Fruit fly (Drosophila melanogaster): ENCODE results near the gene eIF2A.
A peak's percentile ranks its signal among the peaks of the same experiment; 100 is the strongest.

Gene eIF2A

dm6 chr3L:21839720-21840641 is 15.4 kb downstream of the eIF2A start (continued):
- peak; percentile 90 for TF ChIP-seq CG11723 (GFP tag; optimal IDR thresholded peaks at IDR 0.05)
- TF ChIP-seq pita (GFP tag; optimal IDR thresholded peaks at IDR 0.05), result no peak
- TF ChIP-seq HmgD (GFP tag; optimal IDR thresholded peaks at IDR 0.05), result peak; percentile 76
- TF ChIP-seq inv (GFP tag; IDR thresholded peaks at IDR 0.05; ENCODE audit: partially characterized antibody), result 0 out of 2 replicates have a peak, but pooled peaks have one; percentile 28
- TF ChIP-seq bbx (GFP tag; IDR thresholded peaks at IDR 0.05; ENCODE audit: partially characterized antibody), result no peak
- 0 out of 3 replicates have a peak, but pooled peaks have one; percentile 30 for TF ChIP-seq vnd (GFP tag; IDR thresholded peaks at IDR 0.05; ENCODE audit: partially characterized antibody)
- TF ChIP-seq croc (GFP tag; conservative IDR thresholded peaks at IDR 0.05), result peak; percentile 85
- TF ChIP-seq HLH4C (GFP tag; IDR thresholded peaks at IDR 0.05; ENCODE audit: partially characterized antibody), result peak; percentile 58
- TF ChIP-seq run (tag; optimal IDR thresholded peaks at IDR 0.05), result peak; percentile 87
- TF ChIP-seq TFAM (GFP tag; optimal IDR thresholded peaks at IDR 0.05), result peak; percentile 61
- peak; percentile 65 for TF ChIP-seq da (GFP tag; optimal IDR thresholded peaks at IDR 0.05)
- TF ChIP-seq CG14965 (GFP tag; optimal IDR thresholded peaks at IDR 0.05; ENCODE audit: borderline replicate concordance), result peak; percentile 77
- TF ChIP-seq gcm (GFP tag; optimal IDR thresholded peaks at IDR 0.05), result peak; percentile 90
- TF ChIP-seq D (optimal IDR thresholded peaks at IDR 0.05), result no peak
- peak; percentile 93 for TF ChIP-seq D (GFP tag; optimal IDR thresholded peaks at IDR 0.05)
- peak; percentile 97 for TF ChIP-seq Sox100B (GFP tag; optimal IDR thresholded peaks at IDR 0.05)
- no peak for TF ChIP-seq fd102C (GFP tag; optimal IDR thresholded peaks at IDR 0.05)
- peak; percentile 94 for TF ChIP-seq ind (GFP tag; optimal IDR thresholded peaks at IDR 0.05)
- TF ChIP-seq Ada2b (GFP tag; IDR thresholded peaks at IDR 0.05), result peak; percentile 84
- TF ChIP-seq CG9797 (GFP tag; optimal IDR thresholded peaks at IDR 0.05), result peak; percentile 9
- no peak; the same call in 1 of the 2 replicates for TF ChIP-seq tna (GFP tag; IDR thresholded peaks at IDR 0.05; ENCODE audit: partially characterized antibody)
- peak; percentile 62; the same call in 1 of the 2 replicates for TF ChIP-seq dimm (GFP tag; IDR thresholded peaks at IDR 0.05)
- TF ChIP-seq Fer1 (GFP tag; optimal IDR thresholded peaks at IDR 0.05), result peak; percentile 94
- TF ChIP-seq trem (tag; optimal IDR thresholded peaks at IDR 0.05), result peak; percentile 75
- peak; percentile 88 for TF ChIP-seq Optix (GFP tag; IDR thresholded peaks at IDR 0.05)
- peak; percentile 59; the same call in 1 of the 2 replicates for TF ChIP-seq bowl (GFP tag; IDR thresholded peaks at IDR 0.05)
- TF ChIP-seq Ssrp (tag; optimal IDR thresholded peaks at IDR 0.05), result peak; percentile 91
- peak; percentile 72 for TF ChIP-seq Myb (GFP tag; optimal IDR thresholded peaks at IDR 0.05)
- peak; percentile 92 for TF ChIP-seq CG34422 (GFP tag; IDR thresholded peaks at IDR 0.05)
- TF ChIP-seq dpn (GFP tag; optimal IDR thresholded peaks at IDR 0.05), result peak; percentile 92 to 96
- peak; percentile 90 for TF ChIP-seq ranshi (GFP tag; IDR thresholded peaks at IDR 0.05)
- peak; percentile 95 for TF ChIP-seq CG18599 (GFP tag; optimal IDR thresholded peaks at IDR 0.05)
- TF ChIP-seq CG1233 (GFP tag; optimal IDR thresholded peaks at IDR 0.05), result peak; percentile 93
- TF ChIP-seq CG32767 (GFP tag; IDR thresholded peaks at IDR 0.05), result peak; percentile 89
- TF ChIP-seq CG10462 (GFP tag; optimal IDR thresholded peaks at IDR 0.05), result peak; percentile 88
- TF ChIP-seq CG1832 (GFP tag; optimal IDR thresholded peaks at IDR 0.05), result no peak
- TF ChIP-seq CG14050 (GFP tag; IDR thresholded peaks at IDR 0.05), result peak; percentile 74
- TF ChIP-seq insv (GFP tag; optimal IDR thresholded peaks at IDR 0.05), result peak; percentile 56 to 58
- TF ChIP-seq ssp (GFP tag; IDR thresholded peaks at IDR 0.05), result peak; percentile 84
- peak; percentile 100 for TF ChIP-seq sug (tag; optimal IDR thresholded peaks at IDR 0.05)
- peak; percentile 79; the same call in 2 of the 3 replicates for TF ChIP-seq sr (GFP tag; IDR thresholded peaks at IDR 0.05)
- TF ChIP-seq gt (GFP tag; IDR thresholded peaks at IDR 0.05), result peak; percentile 84
- TF ChIP-seq CG12219 (GFP tag; optimal IDR thresholded peaks at IDR 0.05), result peak; percentile 91
- peak; percentile 90 for TF ChIP-seq CG34376 (GFP tag; optimal IDR thresholded peaks at IDR 0.05)
- peak; percentile 94 for TF ChIP-seq row (GFP tag; IDR thresholded peaks at IDR 0.05)
- peak; percentile 94 for TF ChIP-seq CG13424 (tag; optimal IDR thresholded peaks at IDR 0.05)
- peak; percentile 87 to 92 for TF ChIP-seq chif (GFP tag; optimal IDR thresholded peaks at IDR 0.05)
- peak; percentile 95 for TF ChIP-seq CG1792 (GFP tag; optimal IDR thresholded peaks at IDR 0.05)
